Worm (Caenorhabditis elegans): Measurements from ENCODE around the gene ttr-33.

DNA sequence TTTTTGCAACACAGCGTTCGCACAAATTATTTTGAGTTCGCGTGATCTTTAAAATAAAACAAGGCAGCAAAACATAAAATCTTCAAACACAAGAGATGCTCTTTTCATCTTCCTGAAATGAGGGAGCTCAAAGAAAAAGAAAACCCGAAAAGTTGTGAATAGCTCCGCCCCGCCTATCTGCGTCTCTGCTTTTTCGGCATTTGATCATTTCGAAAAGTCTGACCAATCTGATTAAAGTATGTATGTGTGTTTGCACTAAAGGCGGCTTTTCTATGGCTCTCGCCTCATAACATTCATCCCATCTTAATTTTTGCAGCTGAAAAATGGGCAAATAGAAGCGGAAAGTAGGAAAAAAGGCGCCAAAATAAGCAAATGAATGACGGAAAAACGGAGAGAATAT is 18.1 kb downstream of the ttr-33 start:
- TF ChIP-seq pha-4 (tag; optimal IDR thresholded peaks at IDR 0.05), result no peak
- TF ChIP-seq fkh-10 (GFP tag; optimal IDR thresholded peaks at IDR 0.05), result no peak
- no peak for TF ChIP-seq ama-1 (optimal IDR thresholded peaks at IDR 0.05)
- TF ChIP-seq hlh-8 (tag; optimal IDR thresholded peaks at IDR 0.05), result no peak
- no peak for TF ChIP-seq dmd-4 (tag; optimal IDR thresholded peaks at IDR 0.05; ENCODE audit: borderline replicate concordance)
- TF ChIP-seq pat-9 (tag; optimal IDR thresholded peaks at IDR 0.05), result no peak
- no peak for TF ChIP-seq C38D4.7 (GFP tag; optimal IDR thresholded peaks at IDR 0.05)

Data from whole organism, late embryonic.